Worm (Caenorhabditis elegans): ENCODE measurements around the gene F54E4.4.
A peak's percentile ranks its signal among the peaks of the same experiment; 100 is the strongest.

F54E4.4 gene

ce11 chrX:14610093-14610763 lies 35.1 kb downstream of the F54E4.4 start (continued):
- TF ChIP-seq nhr-90 (tag; optimal IDR thresholded peaks at IDR 0.05) (no peak), rec-8 (tag; optimal IDR thresholded peaks at IDR 0.05) (no peak), efl-1 (GFP tag; optimal IDR thresholded peaks at IDR 0.05) (no peak), dpl-1 (GFP tag; optimal IDR thresholded peaks at IDR 0.05) (no peak), ceh-100 (GFP tag; IDR thresholded peaks at IDR 0.05) (no peak), sea-2 (GFP tag; IDR thresholded peaks at IDR 0.05) (no peak), dox-1 (GFP tag; IDR thresholded peaks at IDR 0.05) (peak; percentile 29; the same call in 1 of the 2 replicates), nhr-80 (tag; optimal IDR thresholded peaks at IDR 0.05) (peak; percentile 18), B0336.3 (GFP tag; IDR thresholded peaks at IDR 0.05) (no peak), him-1 (tag; optimal IDR thresholded peaks at IDR 0.05) (no peak), ekl-4 (GFP tag; IDR thresholded peaks at IDR 0.05) (0 out of 2 replicates have a peak, but pooled peaks have one; percentile 30), ceh-40 (GFP tag; IDR thresholded peaks at IDR 0.05) (no peak), F33H1.4 (GFP tag; IDR thresholded peaks at IDR 0.05) (no peak), B0035.1 (tag; optimal IDR thresholded peaks at IDR 0.05) (no peak), chd-7 (tag; optimal IDR thresholded peaks at IDR 0.05) (no peak), ztf-6 (GFP tag; IDR thresholded peaks at IDR 0.05) (no peak), attf-5 (GFP tag; optimal IDR thresholded peaks at IDR 0.05) (peak; percentile 34), ZK185.1 (tag; optimal IDR thresholded peaks at IDR 0.05; ENCODE audit: poor library complexity, severe bottlenecking) (no peak), egl-44 (GFP tag; IDR thresholded peaks at IDR 0.05) (no peak), rpc-1 (optimal IDR thresholded peaks at IDR 0.05) (no peak), rpc-1 (tag; optimal IDR thresholded peaks at IDR 0.05) (no peak), Y95B8A.8 (GFP tag; IDR thresholded peaks at IDR 0.05) (no peak)

DNA sequence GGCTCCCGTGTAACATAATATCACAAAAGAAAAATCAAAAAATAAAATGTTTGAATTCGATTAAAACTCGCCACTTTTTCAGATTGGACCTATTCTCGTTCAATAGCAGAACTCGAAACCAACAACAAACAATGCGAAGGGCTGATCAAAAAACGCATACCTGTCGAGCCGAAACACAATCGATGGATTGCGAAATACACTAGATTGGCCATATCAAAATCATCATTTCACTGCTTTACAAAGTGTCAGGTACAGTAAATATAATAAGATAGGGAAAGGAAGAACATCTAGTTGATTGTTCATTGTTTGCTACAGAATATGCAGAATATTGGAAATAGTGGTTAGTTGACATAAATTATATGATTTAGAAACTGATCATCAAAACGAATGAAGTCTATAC lies 37.5 kb downstream of the F54E4.4 start:
- TF ChIP-seq F57C9.4 (tag; optimal IDR thresholded peaks at IDR 0.05) (no peak), attf-3 (GFP tag; conservative IDR thresholded peaks at IDR 0.05) (no peak), cebp-1 (GFP tag; IDR thresholded peaks at IDR 0.05) (peak; percentile 59; the same call in 1 of the 2 replicates), cebp-1 (tag; optimal IDR thresholded peaks at IDR 0.05) (peak; percentile 91), F39B2.1 (GFP tag; IDR thresholded peaks at IDR 0.05) (no peak), nhr-80 (tag; optimal IDR thresholded peaks at IDR 0.05) (no peak), F49E8.2 (tag; optimal IDR thresholded peaks at IDR 0.05; ENCODE audit: insufficient read depth) (no peak), ztf-26 (tag; optimal IDR thresholded peaks at IDR 0.05) (no peak), mel-28 (tag; optimal IDR thresholded peaks at IDR 0.05; ENCODE audit: borderline replicate concordance) (no peak)

DNA sequence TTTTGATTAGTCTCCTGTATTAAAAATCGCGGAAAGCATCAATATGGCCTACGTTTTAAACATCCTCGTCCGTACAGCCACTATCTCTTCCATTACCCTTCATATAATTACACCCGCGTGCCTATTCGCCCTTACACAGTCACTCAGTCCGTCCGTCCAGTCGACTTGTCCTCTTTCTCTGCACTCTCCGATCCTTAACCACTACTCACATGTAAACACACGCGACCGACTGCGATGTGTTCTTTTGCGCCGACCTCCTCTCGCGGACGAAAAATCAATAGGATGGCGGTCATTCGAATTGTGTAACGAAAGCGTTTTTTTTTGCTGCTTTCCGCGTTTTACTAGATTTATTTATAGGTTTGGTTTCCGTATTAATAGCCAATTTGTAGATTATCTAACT lies 42.6 kb downstream of the F54E4.4 start, which contains the start of gene eor-2:
eor-2 (plus strand) TSS at position 342 of the 400 bp plus-strand sequence.
- no peak for TF ChIP-seq F52B5.7 (tag; optimal IDR thresholded peaks at IDR 0.05)
- TF ChIP-seq let-607 (tag; optimal IDR thresholded peaks at IDR 0.05): peak in 1 of 2 experiments; percentile 47
- TF ChIP-seq sea-2 (GFP tag; IDR thresholded peaks at IDR 0.05): no peak
- TF ChIP-seq ztf-26 (tag; optimal IDR thresholded peaks at IDR 0.05): peak; percentile 2
- 0 out of 2 replicates have a peak, but pooled peaks have one; percentile 33 for TF ChIP-seq rcor-1 (GFP tag; IDR thresholded peaks at IDR 0.05)
- TF ChIP-seq dpl-1 (GFP tag; optimal IDR thresholded peaks at IDR 0.05): peak; percentile 1
- TF ChIP-seq F55B11.4 (tag; optimal IDR thresholded peaks at IDR 0.05; ENCODE audit: borderline replicate concordance, insufficient read depth): no peak
- no peak for TF ChIP-seq mel-28 (tag; optimal IDR thresholded peaks at IDR 0.05; ENCODE audit: borderline replicate concordance)
- TF ChIP-seq tbp1 (GFP tag; optimal IDR thresholded peaks at IDR 0.05): no peak
- peak; percentile 15 for TF ChIP-seq F23B12.7 (tag; optimal IDR thresholded peaks at IDR 0.05; ENCODE audit: insufficient read depth)
- no peak for TF ChIP-seq B0035.1 (tag; optimal IDR thresholded peaks at IDR 0.05)
- TF ChIP-seq hsf-1 (GFP tag; IDR thresholded peaks at IDR 0.05): no peak
- peak; percentile 51; the same call in 1 of the 2 replicates for TF ChIP-seq hmg-1.2 (GFP tag; IDR thresholded peaks at IDR 0.05)
- no peak for TF ChIP-seq B0261.1 (tag; optimal IDR thresholded peaks at IDR 0.05)
- TF ChIP-seq C06A6.2 (GFP tag; conservative IDR thresholded peaks at IDR 0.05): no peak
- TF ChIP-seq nhr-120 (GFP tag; IDR thresholded peaks at IDR 0.05): no peak
- no peak for TF ChIP-seq ztf-28 (GFP tag; IDR thresholded peaks at IDR 0.05)
- TF ChIP-seq madf-6 (GFP tag; IDR thresholded peaks at IDR 0.05): no peak
- no peak for TF ChIP-seq hmg-20 (GFP tag; IDR thresholded peaks at IDR 0.05)
- TF ChIP-seq fkh-3 (tag; optimal IDR thresholded peaks at IDR 0.05): no peak
- no peak for TF ChIP-seq lin-54 (GFP tag; optimal IDR thresholded peaks at IDR 0.05)
- no peak for TF ChIP-seq efl-1 (GFP tag; optimal IDR thresholded peaks at IDR 0.05)
